Worm (Caenorhabditis elegans): ENCODE measurements around the gene W10G11.2.
A peak's percentile ranks its signal among the peaks of the same experiment; 100 is the strongest.

W10G11.2 gene

ce11 chrII:3523547-3523946, 37.9 kb downstream of the W10G11.2 start:
- TF ChIP-seq W03F9.2 (tag; optimal IDR thresholded peaks at IDR 0.05) (peak; percentile 10), him-1 (tag; optimal IDR thresholded peaks at IDR 0.05) (peak; percentile 51)

ce11 chrII:3520988-3521850, 40.2 kb downstream of the W10G11.2 start, which contains the start of gene W09G10.9:
TSS of gene W09G10.9 (plus strand) at chrII:3521800.
- TF ChIP-seq W03F9.2 (tag; optimal IDR thresholded peaks at IDR 0.05): no peak
- TF ChIP-seq dao-5 (tag; optimal IDR thresholded peaks at IDR 0.05): no peak
- TF ChIP-seq him-1 (tag; optimal IDR thresholded peaks at IDR 0.05): no peak

- TF ChIP-seq W03F9.2 (tag; optimal IDR thresholded peaks at IDR 0.05) (peak; percentile 41), him-1 (tag; optimal IDR thresholded peaks at IDR 0.05) (peak; percentile 79), dao-5 (tag; optimal IDR thresholded peaks at IDR 0.05) (peak; percentile 15)
These were observed 42.4 kb downstream of the W10G11.2 start, which contains the start of gene clec-126 for ce11 chrII:3518961-3519544. TSS of gene clec-126 (plus strand) at chrII:3519494.

ce11 chrII:3516175-3516574, 45.3 kb downstream of the W10G11.2 start:
- TF ChIP-seq dao-5 (tag; optimal IDR thresholded peaks at IDR 0.05) (no peak), him-1 (tag; optimal IDR thresholded peaks at IDR 0.05) (no peak), W03F9.2 (tag; optimal IDR thresholded peaks at IDR 0.05) (no peak)

- TF ChIP-seq W03F9.2 (tag; optimal IDR thresholded peaks at IDR 0.05) (no peak), him-1 (tag; optimal IDR thresholded peaks at IDR 0.05) (no peak), dao-5 (tag; optimal IDR thresholded peaks at IDR 0.05) (no peak)
These were observed 45.9 kb downstream of the W10G11.2 start, which contains the start of the genes Y49F6B.14 and clec-125 for ce11 chrII:3515384-3516053. TSS of gene Y49F6B.14 (minus strand) at chrII:3515484. TSS of gene clec-125 (plus strand) at chrII:3516003.

ce11 chrII:3514631-3515030, 46.8 kb downstream of the W10G11.2 start, which contains the start of gene srz-5:
TSS of gene srz-5 (minus strand) at chrII:3514731.
- TF ChIP-seq dao-5 (tag; optimal IDR thresholded peaks at IDR 0.05): no peak
- TF ChIP-seq W03F9.2 (tag; optimal IDR thresholded peaks at IDR 0.05): no peak
- TF ChIP-seq him-1 (tag; optimal IDR thresholded peaks at IDR 0.05): no peak

ce11 chrII:3512240-3512639, 49.2 kb downstream of the W10G11.2 start, which contains the start of gene Y49F6B.19:
TSS of gene Y49F6B.19 (minus strand) at chrII:3512340.
- TF ChIP-seq him-1 (tag; optimal IDR thresholded peaks at IDR 0.05): no peak
- TF ChIP-seq W03F9.2 (tag; optimal IDR thresholded peaks at IDR 0.05): no peak
- TF ChIP-seq dao-5 (tag; optimal IDR thresholded peaks at IDR 0.05): no peak
